Worm (Caenorhabditis elegans): ENCODE data around the gene phg-1.

Gene phg-1

ce11 chrII:10127389-10127788, 10.1 kb upstream of the phg-1 start, which contains the start of gene F27E5.8:
Gene F27E5.8, minus strand, starts transcription at chrII:10127489.
- TF ChIP-seq lin-15B (tag; optimal IDR thresholded peaks at IDR 0.05) = no peak

- TF ChIP-seq hlh-4 (tag; optimal IDR thresholded peaks at IDR 0.05) = no peak
- no peak for TF ChIP-seq ama-1 (optimal IDR thresholded peaks at IDR 0.05)
- TF ChIP-seq jun-1 (tag; optimal IDR thresholded peaks at IDR 0.05) = no peak
These were observed 5.7 kb upstream of the phg-1 start, which contains the start of gene F27E5.5 for ce11 chrII:10131760-10132159. Gene F27E5.5, minus strand, starts transcription at chrII:10131860.

- TF ChIP-seq fkh-8 (tag; optimal IDR thresholded peaks at IDR 0.05) = peak; percentile 53
- TF ChIP-seq hlh-4 (tag; optimal IDR thresholded peaks at IDR 0.05) = peak; percentile 82
- TF ChIP-seq C16A3.4 (tag; optimal IDR thresholded peaks at IDR 0.05) = no peak
- TF ChIP-seq efl-1 (optimal IDR thresholded peaks at IDR 0.05) = no peak
- peak in 1 of 2 experiments; percentile 18 for TF ChIP-seq efl-1 (GFP tag; optimal IDR thresholded peaks at IDR 0.05 in 1 of 2)
These were observed 4.6 kb upstream of the phg-1 start for ce11 chrII:10132818-10133217.

- TF ChIP-seq unc-62 (GFP tag; optimal IDR thresholded peaks at IDR 0.05) (no peak), lin-35 (GFP tag; optimal IDR thresholded peaks at IDR 0.05) (peak in 1 of 2 experiments; percentile 35), pqm-1 (tag; optimal IDR thresholded peaks at IDR 0.05) (peak; percentile 96), efl-1 (optimal IDR thresholded peaks at IDR 0.05) (no peak), efl-1 (GFP tag; optimal IDR thresholded peaks at IDR 0.05 in 1 of 2) (peak in 1 of 2 experiments; percentile 78), nhr-12 (tag; optimal IDR thresholded peaks at IDR 0.05) (no peak), C34B4.2 (tag; optimal IDR thresholded peaks at IDR 0.05) (no peak), hlh-4 (tag; optimal IDR thresholded peaks at IDR 0.05) (no peak), vab-15 (tag; optimal IDR thresholded peaks at IDR 0.05) (no peak), tlp-1 (tag; optimal IDR thresholded peaks at IDR 0.05) (peak; percentile 80), ceh-63 (GFP tag; optimal IDR thresholded peaks at IDR 0.05) (no peak), snu-23 (GFP tag; optimal IDR thresholded peaks at IDR 0.05) (no peak), egl-27 (tag; optimal IDR thresholded peaks at IDR 0.05) (no peak), rnt-1 (tag; optimal IDR thresholded peaks at IDR 0.05) (no peak), fkh-10 (GFP tag; optimal IDR thresholded peaks at IDR 0.05) (no peak), nhr-76 (tag; optimal IDR thresholded peaks at IDR 0.05) (no peak), pax-3 (tag; optimal IDR thresholded peaks at IDR 0.05) (no peak), dsc-1 (tag; optimal IDR thresholded peaks at IDR 0.05) (no peak), elt-2 (tag; optimal IDR thresholded peaks at IDR 0.05) (peak; percentile 92), nhr-85 (tag) (no peak), nhr-237 (tag; optimal IDR thresholded peaks at IDR 0.05) (no peak)
These were observed 3.0 kb upstream of the phg-1 start, which contains the start of gene F27E5.9 for ce11 chrII:10134285-10134995. Gene F27E5.9, plus strand, starts transcription at chrII:10134945.

- no peak for TF ChIP-seq nhr-71 (tag; optimal IDR thresholded peaks at IDR 0.05)
- TF ChIP-seq nhr-237 (tag; optimal IDR thresholded peaks at IDR 0.05) = no peak
- TF ChIP-seq egl-13 (tag; optimal IDR thresholded peaks at IDR 0.05) = no peak
- TF ChIP-seq hpl-2 (GFP tag; optimal IDR thresholded peaks at IDR 0.05) = no peak
- TF ChIP-seq ces-1 (GFP tag; optimal IDR thresholded peaks at IDR 0.05) = no peak
These were observed 687 bp upstream of the phg-1 start for ce11 chrII:10136771-10137170.

ce11 chrII:10139177-10139640, 1.8 kb downstream of the phg-1 start, which contains the start of gene asah-2:
Gene asah-2, plus strand, starts transcription at chrII:10139590.
- peak; percentile 83 for TF ChIP-seq elt-2 (tag; optimal IDR thresholded peaks at IDR 0.05)
- TF ChIP-seq pag-3 (tag; optimal IDR thresholded peaks at IDR 0.05; ENCODE audit: borderline replicate concordance, insufficient read depth) = no peak
- TF ChIP-seq nhr-90 (tag; optimal IDR thresholded peaks at IDR 0.05; ENCODE audit: poor library complexity) = peak; percentile 2

All from whole organism, L1 larva.